Worm (Caenorhabditis elegans): Measurements from ENCODE around the gene spe-41.
A peak's percentile ranks its signal among the peaks of the same experiment; 100 is the strongest.

The spe-41 gene

DNA sequence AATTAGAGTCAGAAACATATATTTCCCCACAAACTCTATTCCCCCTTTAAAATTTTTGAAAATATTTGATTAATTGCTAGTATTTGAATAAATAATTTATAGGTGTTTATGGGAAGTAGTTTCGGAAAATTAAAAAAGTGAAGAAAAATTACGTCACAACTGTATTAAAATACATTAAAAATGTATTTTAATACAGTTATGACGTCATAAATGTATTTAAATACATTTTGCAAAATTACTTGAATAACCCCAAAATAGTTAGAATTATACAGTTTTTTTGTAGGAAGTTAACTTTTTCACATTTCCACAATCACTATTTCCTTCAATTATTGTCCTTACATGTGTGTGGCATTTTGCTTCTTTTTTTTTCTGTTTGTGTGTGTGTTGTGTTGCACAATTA is 30.6 kb downstream of the spe-41 start:
- TF ChIP-seq unc-39 (tag; optimal IDR thresholded peaks at IDR 0.05) (no peak), zip-8 (tag; optimal IDR thresholded peaks at IDR 0.05) (peak; percentile 96), nhr-76 (tag; optimal IDR thresholded peaks at IDR 0.05) (no peak), tbx-8 (GFP tag; optimal IDR thresholded peaks at IDR 0.05) (no peak)

DNA sequence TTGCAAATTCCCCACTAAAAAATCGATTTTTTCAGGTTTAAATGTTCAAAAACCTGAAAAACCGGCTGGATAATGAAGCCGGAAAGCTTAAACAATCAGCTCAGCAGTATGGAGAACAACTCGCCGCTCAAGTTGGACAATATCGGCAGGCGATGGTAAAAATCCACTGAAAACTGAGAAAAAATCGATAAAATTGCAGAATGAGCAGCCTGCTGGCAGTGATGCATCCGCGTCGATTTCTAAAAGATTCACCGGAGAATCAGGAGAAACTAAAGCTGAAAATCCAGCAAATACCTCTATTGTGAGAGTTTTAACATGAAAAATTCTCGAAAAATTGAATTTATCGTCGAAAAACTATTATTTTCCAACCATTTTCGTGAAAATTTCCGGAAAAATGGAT is 38.5 kb downstream of the spe-41 start, which contains the start of gene golg-4:
TSS of gene golg-4 (plus strand) at position 34 of the 400 bp plus-strand sequence.
- no peak for TF ChIP-seq lin-13 (tag; optimal IDR thresholded peaks at IDR 0.05)
- no peak for TF ChIP-seq unc-39 (tag; optimal IDR thresholded peaks at IDR 0.05)
- TF ChIP-seq cnd-1 (tag; optimal IDR thresholded peaks at IDR 0.05) = no peak
- TF ChIP-seq drap-1 (GFP tag; optimal IDR thresholded peaks at IDR 0.05) = no peak
- no peak for TF ChIP-seq M03D4.4 (tag; optimal IDR thresholded peaks at IDR 0.05)
- no peak for TF ChIP-seq hlh-1 (tag; optimal IDR thresholded peaks at IDR 0.05)
- TF ChIP-seq lsy-2 (tag; optimal IDR thresholded peaks at IDR 0.05) = no peak
- no peak for TF ChIP-seq pha-4 (tag; optimal IDR thresholded peaks at IDR 0.05)
- no peak for TF ChIP-seq ces-1 (GFP tag; optimal IDR thresholded peaks at IDR 0.05)
- TF ChIP-seq ceh-43 (GFP tag; optimal IDR thresholded peaks at IDR 0.05) = no peak
- no peak for TF ChIP-seq sptf-1 (tag; optimal IDR thresholded peaks at IDR 0.05)
- TF ChIP-seq mep-1 (tag; optimal IDR thresholded peaks at IDR 0.05) = no peak
- TF ChIP-seq zip-8 (tag; optimal IDR thresholded peaks at IDR 0.05) = no peak
- TF ChIP-seq tbx-8 (GFP tag; optimal IDR thresholded peaks at IDR 0.05) = no peak
- no peak for TF ChIP-seq nhr-237 (tag; optimal IDR thresholded peaks at IDR 0.05)
- no peak for TF ChIP-seq elt-1 (tag; optimal IDR thresholded peaks at IDR 0.05; ENCODE audit: borderline replicate concordance, insufficient read depth)
- TF ChIP-seq mab-5 (tag; optimal IDR thresholded peaks at IDR 0.05) = no peak

DNA sequence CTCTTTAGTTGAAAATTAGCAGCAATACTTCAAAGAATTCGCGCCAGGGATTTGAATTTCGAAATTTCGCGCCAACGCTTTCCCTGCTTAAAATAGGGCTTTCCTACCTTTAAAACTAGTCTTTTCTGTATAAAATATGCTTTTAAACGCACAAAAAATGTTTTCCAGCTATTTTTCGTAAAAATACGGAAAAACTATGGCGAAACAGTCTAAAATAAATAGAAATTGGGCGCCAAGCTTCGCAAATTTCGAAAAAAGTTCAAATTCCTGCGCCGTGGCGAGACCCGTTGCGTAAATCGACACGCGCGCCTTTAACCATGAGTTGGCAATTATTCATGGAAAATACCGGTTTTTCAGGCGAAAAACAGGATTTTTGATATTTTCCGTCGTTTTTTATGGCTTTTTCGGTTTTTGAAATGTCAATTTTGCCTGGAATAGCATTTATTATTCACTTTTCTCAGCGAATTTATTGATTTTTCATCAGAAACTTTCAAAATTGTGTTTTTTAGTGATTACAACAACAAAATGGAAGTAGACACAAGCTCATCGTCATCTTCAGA is 39.6 kb downstream of the spe-41 start, which contains the start of the genes npp-9 and F59A2.5:
TSS of gene npp-9 (minus strand) at position 126 of the 560 bp plus-strand sequence.
TSS of gene F59A2.5 (plus strand) at position 510 of the 560 bp plus-strand sequence.
- TF ChIP-seq hlh-1 (tag; optimal IDR thresholded peaks at IDR 0.05) (peak; percentile 23), blmp-1 (tag; optimal IDR thresholded peaks at IDR 0.05) (no peak), nhr-237 (tag; optimal IDR thresholded peaks at IDR 0.05) (peak; percentile 7), elt-1 (tag; optimal IDR thresholded peaks at IDR 0.05; ENCODE audit: borderline replicate concordance, insufficient read depth) (no peak), snpc-4 (tag; optimal IDR thresholded peaks at IDR 0.05) (no peak), M03D4.4 (tag; optimal IDR thresholded peaks at IDR 0.05) (no peak), ceh-39 (tag; optimal IDR thresholded peaks at IDR 0.05) (no peak), ceh-83 (GFP tag; optimal IDR thresholded peaks at IDR 0.05) (no peak), nhr-12 (tag; optimal IDR thresholded peaks at IDR 0.05) (no peak), drap-1 (GFP tag; optimal IDR thresholded peaks at IDR 0.05) (no peak), pha-4 (tag; optimal IDR thresholded peaks at IDR 0.05) (no peak), flh-1 (GFP tag; optimal IDR thresholded peaks at IDR 0.05) (no peak), sem-2 (GFP tag; optimal IDR thresholded peaks at IDR 0.05) (no peak), nhr-28 (tag; optimal IDR thresholded peaks at IDR 0.05) (no peak), bed-3 (GFP tag; optimal IDR thresholded peaks at IDR 0.05) (no peak), nhr-76 (tag; optimal IDR thresholded peaks at IDR 0.05) (no peak), sptf-1 (tag; optimal IDR thresholded peaks at IDR 0.05) (no peak), zip-8 (tag; optimal IDR thresholded peaks at IDR 0.05) (no peak), unc-120 (tag; optimal IDR thresholded peaks at IDR 0.05; ENCODE audit: poor library complexity, severe bottlenecking) (no peak), mep-1 (tag; optimal IDR thresholded peaks at IDR 0.05) (peak; percentile 61), mls-2 (tag; optimal IDR thresholded peaks at IDR 0.05) (no peak), cnd-1 (tag; optimal IDR thresholded peaks at IDR 0.05) (no peak), lin-32 (GFP tag; optimal IDR thresholded peaks at IDR 0.05) (no peak), ces-1 (GFP tag; optimal IDR thresholded peaks at IDR 0.05) (peak; percentile 25), ham-2 (GFP tag; optimal IDR thresholded peaks at IDR 0.05) (no peak), ztf-11 (tag; optimal IDR thresholded peaks at IDR 0.05) (no peak), ceh-43 (GFP tag; optimal IDR thresholded peaks at IDR 0.05) (no peak), unc-39 (tag; optimal IDR thresholded peaks at IDR 0.05) (no peak), nhr-2 (tag; optimal IDR thresholded peaks at IDR 0.05) (no peak), tbx-8 (GFP tag; optimal IDR thresholded peaks at IDR 0.05) (no peak), mab-5 (tag; optimal IDR thresholded peaks at IDR 0.05) (no peak), elt-3 (tag; optimal IDR thresholded peaks at IDR 0.05) (no peak), lin-13 (tag; optimal IDR thresholded peaks at IDR 0.05) (no peak), lsy-2 (tag; optimal IDR thresholded peaks at IDR 0.05) (peak; percentile 33), unc-62 (GFP tag; optimal IDR thresholded peaks at IDR 0.05) (no peak)
